Fruit fly (Drosophila melanogaster): ENCODE results near the gene CG32121.

- no peak for TF ChIP-seq Crg-1 (GFP tag; optimal IDR thresholded peaks at IDR 0.05)
- no peak for TF ChIP-seq Mnt (GFP tag; optimal IDR thresholded peaks at IDR 0.05)
- TF ChIP-seq pad (GFP tag; optimal IDR thresholded peaks at IDR 0.05) = no peak
Measured at dm6 chr3L:13406873-13407272, 15.3 kb downstream of the CG32121 start.

All from whole organism, adult.